Worm (Caenorhabditis elegans): ENCODE results near the gene sre-53.

sre-53 gene

DNA sequence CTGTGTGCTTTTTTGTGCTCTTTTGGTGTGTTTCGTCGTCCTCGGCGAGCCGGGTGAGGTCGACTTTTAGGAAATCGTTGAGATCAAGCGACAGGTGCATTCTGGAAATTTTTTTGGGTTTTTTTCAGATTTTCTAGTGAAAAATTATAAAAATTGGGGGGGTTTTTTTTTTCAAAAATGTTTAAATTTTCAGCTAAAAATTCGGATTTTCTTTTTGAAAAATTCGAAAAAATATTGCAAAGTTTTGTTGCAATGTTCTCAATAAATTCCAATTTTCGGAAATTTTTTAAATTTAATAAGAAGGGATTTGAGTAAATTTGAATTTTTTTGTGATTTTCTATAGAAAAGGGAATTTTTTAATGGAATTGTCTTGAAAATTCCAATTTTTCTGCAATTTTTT lies 48.3 kb downstream of the sre-53 start, which contains the start of gene Y57A10A.27:
Gene Y57A10A.27 (minus strand): TSS at position 101 of the 400 bp plus-strand sequence.
- TF ChIP-seq nhr-28 (tag; optimal IDR thresholded peaks at IDR 0.05) (no peak), lsy-12 (tag; optimal IDR thresholded peaks at IDR 0.05) (no peak), elt-1 (tag; optimal IDR thresholded peaks at IDR 0.05) (no peak), nhr-11 (tag; optimal IDR thresholded peaks at IDR 0.05) (no peak), mdl-1 (tag; optimal IDR thresholded peaks at IDR 0.05) (no peak), ceh-28 (tag; optimal IDR thresholded peaks at IDR 0.05) (no peak), ama-1 (optimal IDR thresholded peaks at IDR 0.05) (no peak), nhr-77 (tag; optimal IDR thresholded peaks at IDR 0.05) (no peak), nhr-23 (tag; optimal IDR thresholded peaks at IDR 0.05) (no peak), elt-3 (tag; optimal IDR thresholded peaks at IDR 0.05) (no peak)
